Worm (Caenorhabditis elegans) whole organism, young adult: Measurements from ENCODE around the gene F54D1.6.

Experiments used
- B0261.1 ChIP-seq: sonication (generic microtip); optimal IDR thresholded peaks from 2 replicates; lab custom pipeline; 2016; ENCODE audit warnings: mild to moderate bottlenecking, missing genetic modification characterization, moderate library complexity, missing compliant biosample characterization
- C17E4.6 ChIP-seq: fragments of 200-800 bp; sonication (Bioruptor generic); IDR thresholded peaks from 2 replicates; pipeline ENCODE4 v1.3.6; 2022; ENCODE audit warnings: missing genetic modification reagents, missing genetic modification characterization, missing compliant biosample characterization
- F22D6.2 ChIP-seq: sonication (generic microtip); optimal IDR thresholded peaks from 2 replicates; lab custom pipeline; 2016; ENCODE audit warnings: mild to moderate bottlenecking, missing genetic modification characterization, missing compliant biosample characterization
- F37B4.10 ChIP-seq: fragments of 200-800 bp; sonication (Bioruptor generic); IDR thresholded peaks from 2 replicates; pipeline ENCODE4 v1.3.6; 2022; ENCODE audit warnings: missing genetic modification characterization, missing compliant biosample characterization
- K11D2.4 ChIP-seq: fragments of 200-800 bp; sonication (Bioruptor generic); IDR thresholded peaks from 2 replicates; pipeline ENCODE4 v1.3.6; 2022; ENCODE audit warnings: missing genetic modification reagents, missing genetic modification characterization, missing compliant biosample characterization
- Y56A3A.18 ChIP-seq: fragments of 200-800 bp; sonication (Bioruptor generic); IDR thresholded peaks from 2 replicates; pipeline ENCODE4 v1.3.6; 2022; ENCODE audit warnings: missing genetic modification reagents, missing genetic modification characterization, missing compliant biosample characterization
- Y67H2A.10 ChIP-seq: fragments of 200-800 bp; sonication (Bioruptor generic); conservative IDR thresholded peaks from 2 replicates; pipeline ENCODE4 v1.3.6; 2022; ENCODE audit warnings: missing genetic modification reagents, missing genetic modification characterization, missing compliant biosample characterization
- Y79H2A.3 ChIP-seq: fragments of 200-800 bp; sonication (Bioruptor generic); conservative IDR thresholded peaks from 2 replicates; pipeline ENCODE4 v1.3.6; 2022; ENCODE audit warnings: missing genetic modification reagents, missing genetic modification characterization, missing compliant biosample characterization
- ZK185.1 ChIP-seq: sonication (generic microtip); optimal IDR thresholded peaks from 2 replicates; lab custom pipeline; 2016; ENCODE audit warnings: mild to moderate bottlenecking, missing genetic modification characterization, missing compliant biosample characterization; ENCODE audit not compliant: poor library complexity, severe bottlenecking
- aptf-2 ChIP-seq: fragments of 200-800 bp; sonication (Bioruptor generic); conservative IDR thresholded peaks from 2 replicates; pipeline ENCODE4 v1.3.6; 2022; ENCODE audit warnings: missing genetic modification reagents, missing genetic modification characterization, missing compliant biosample characterization
- atf-7 ChIP-seq: sonication (generic microtip); optimal IDR thresholded peaks from 2 replicates; lab custom pipeline; 2017; ENCODE audit warnings: mild to moderate bottlenecking, missing genetic modification characterization, missing compliant biosample characterization
- attf-3 ChIP-seq: fragments of 200-800 bp; sonication (Bioruptor generic); conservative IDR thresholded peaks from 2 replicates; pipeline ENCODE4 v1.3.6; 2022; ENCODE audit warnings: missing genetic modification reagents, missing genetic modification characterization, missing compliant biosample characterization
- bed-1 ChIP-seq: fragments of 200-800 bp; sonication (Bioruptor generic); IDR thresholded peaks from 2 replicates; pipeline ENCODE4 v1.3.6; 2022; ENCODE audit warnings: missing genetic modification reagents, missing genetic modification characterization, missing compliant biosample characterization
- cebp-1 ChIP-seq, 2 experiments: fragments of 200-800 bp in 1 of 2; sonication (Bioruptor generic) in 1 of 2; sonication (generic microtip) in 1 of 2; IDR thresholded peaks in 1 of 2; optimal IDR thresholded peaks in 1 of 2; 2 replicates each; pipeline versions ENCODE4 v1.3.6 to Lab custom; 2017 to 2022; ENCODE audit warnings: missing compliant biosample characterization in 2 of 2, missing genetic modification characterization in 2 of 2, mild to moderate bottlenecking in 1 of 2, missing genetic modification reagents in 1 of 2, moderate library complexity in 1 of 2
- cebp-2 ChIP-seq: fragments of 200-800 bp; sonication (Bioruptor generic); IDR thresholded peaks from 2 replicates; pipeline ENCODE4 v1.3.6; 2022; ENCODE audit warnings: missing genetic modification characterization, missing compliant biosample characterization
- ceh-40 ChIP-seq: fragments of 200-800 bp; sonication (Bioruptor generic); IDR thresholded peaks from 2 replicates; pipeline ENCODE4 v1.3.6; 2022; ENCODE audit warnings: missing genetic modification characterization, missing compliant biosample characterization
- efl-1 ChIP-seq: fragments of 150-350 bp; optimal IDR thresholded peaks from 2 replicates; lab custom pipeline; 2014; ENCODE audit warnings: missing biosample characterization, missing genetic modification reagents, missing genetic modification characterization
- egl-44 ChIP-seq: fragments of 200-800 bp; sonication (Bioruptor generic); IDR thresholded peaks from 2 replicates; pipeline ENCODE4 v1.3.6; 2022; ENCODE audit warnings: missing genetic modification reagents, missing genetic modification characterization, missing compliant biosample characterization
- gei-17 ChIP-seq: fragments of 200-800 bp; sonication (Bioruptor generic); optimal IDR thresholded peaks from 2 replicates; lab custom pipeline; 2018; ENCODE audit warnings: mild to moderate bottlenecking, missing genetic modification characterization, missing compliant biosample characterization
- hlh-12 ChIP-seq: sonication (generic microtip); optimal IDR thresholded peaks from 2 replicates; lab custom pipeline; 2016; ENCODE audit warnings: missing genetic modification characterization, missing compliant biosample characterization
- hmg-20 ChIP-seq: fragments of 200-800 bp; sonication (Bioruptor generic); IDR thresholded peaks from 2 replicates; pipeline ENCODE4 v1.3.6; 2022; ENCODE audit warnings: missing genetic modification reagents, missing genetic modification characterization, missing compliant biosample characterization
- hsf-1 ChIP-seq: fragments of 200-800 bp; sonication (Bioruptor generic); IDR thresholded peaks from 2 replicates; pipeline ENCODE4 v1.3.6; 2022; ENCODE audit warnings: missing genetic modification reagents, missing genetic modification characterization, missing compliant biosample characterization
- lin-40 ChIP-seq: sonication (generic microtip); optimal IDR thresholded peaks from 2 replicates; lab custom pipeline; 2016; ENCODE audit warnings: missing genetic modification characterization, mild to moderate bottlenecking, missing compliant biosample characterization, missing genotype, missing genetic modification reagents
- lsy-27 ChIP-seq: sonication (generic microtip); optimal IDR thresholded peaks from 2 replicates; lab custom pipeline; 2017; ENCODE audit warnings: missing genetic modification characterization, mild to moderate bottlenecking, missing compliant biosample characterization, antibody characterized with exemption, missing genotype, borderline replicate concordance; ENCODE audit not compliant: insufficient read depth
- madf-8 ChIP-seq: fragments of 200-800 bp; sonication (Bioruptor generic); conservative IDR thresholded peaks from 2 replicates; pipeline ENCODE4 v1.3.6; 2022; ENCODE audit warnings: missing genetic modification reagents, missing genetic modification characterization, missing compliant biosample characterization
- mxl-1 ChIP-seq: sonication (generic microtip); optimal IDR thresholded peaks from 2 replicates; lab custom pipeline; 2016; ENCODE audit warnings: missing genetic modification characterization, missing compliant biosample characterization
- nfya-2 ChIP-seq: fragments of 200-800 bp; sonication (Bioruptor generic); IDR thresholded peaks from 2 replicates; pipeline ENCODE4 v1.3.6; 2022; ENCODE audit warnings: missing genetic modification reagents, missing genetic modification characterization, missing compliant biosample characterization
- nhr-27 ChIP-seq: fragments of 200-800 bp; sonication (Bioruptor generic); optimal IDR thresholded peaks from 2 replicates; lab custom pipeline; 2018; ENCODE audit warnings: mild to moderate bottlenecking, missing genetic modification characterization, moderate library complexity, missing compliant biosample characterization
- nhr-80 ChIP-seq: sonication (generic microtip); optimal IDR thresholded peaks from 2 replicates; lab custom pipeline; 2016; ENCODE audit warnings: missing genetic modification characterization, missing compliant biosample characterization
- nhr-90 ChIP-seq: sonication (generic microtip); optimal IDR thresholded peaks from 2 replicates; lab custom pipeline; 2016; ENCODE audit warnings: missing genotype, mild to moderate bottlenecking, missing genetic modification characterization, missing compliant biosample characterization
- pbrm-1 ChIP-seq: fragments of 200-800 bp; sonication (Bioruptor generic); IDR thresholded peaks from 2 replicates; pipeline ENCODE4 v1.3.6; 2022; ENCODE audit warnings: missing genetic modification reagents, missing genetic modification characterization, missing compliant biosample characterization
- pha-4 ChIP-seq: fragments of 150-350 bp; sonication (generic microtip); optimal IDR thresholded peaks from 2 replicates; lab custom pipeline; 2014; ENCODE audit warnings: missing biosample characterization, missing genetic modification reagents, missing genetic modification characterization
- repo-1 ChIP-seq: sonication (generic microtip); optimal IDR thresholded peaks from 2 replicates; lab custom pipeline; 2017; ENCODE audit warnings: mild to moderate bottlenecking, missing genetic modification characterization, missing compliant biosample characterization
- snpc-1.1 ChIP-seq: sonication (generic microtip); optimal IDR thresholded peaks from 2 replicates; lab custom pipeline; 2017; ENCODE audit warnings: missing genetic modification characterization, mild to moderate bottlenecking, missing compliant biosample characterization, antibody characterized with exemption, moderate library complexity, missing genotype, missing genetic modification reagents; ENCODE audit not compliant: insufficient read depth
- somi-1 ChIP-seq: fragments of 200-800 bp; sonication (Bioruptor generic); optimal IDR thresholded peaks from 2 replicates; lab custom pipeline; 2018; ENCODE audit warnings: mild to moderate bottlenecking, missing genetic modification characterization, missing compliant biosample characterization
- tbp1 ChIP-seq: fragments of 200-800 bp; sonication (Bioruptor generic); optimal IDR thresholded peaks from 2 replicates; lab custom pipeline; 2018; ENCODE audit warnings: mild to moderate bottlenecking, missing genetic modification characterization, missing compliant biosample characterization
- unc-130 ChIP-seq: sonication (generic microtip); optimal IDR thresholded peaks from 2 replicates; lab custom pipeline; 2016; ENCODE audit warnings: missing genetic modification reagents, missing genetic modification characterization, missing compliant biosample characterization
- xnd-1 ChIP-seq: sonication (generic microtip); optimal IDR thresholded peaks from 2 replicates; lab custom pipeline; 2016; ENCODE audit warnings: missing genotype, missing genetic modification reagents, missing genetic modification characterization, missing compliant biosample characterization
- zim-3 ChIP-seq: sonication (generic microtip); optimal IDR thresholded peaks from 2 replicates; lab custom pipeline; 2017; ENCODE audit warnings: mild to moderate bottlenecking, missing genetic modification characterization, moderate library complexity, missing compliant biosample characterization
- ztf-18 ChIP-seq: sonication (generic microtip); optimal IDR thresholded peaks from 2 replicates; lab custom pipeline; 2016; ENCODE audit warnings: missing genotype, mild to moderate bottlenecking, missing genetic modification characterization, missing compliant biosample characterization
- ztf-22 ChIP-seq: fragments of 200-800 bp; sonication (Bioruptor generic); optimal IDR thresholded peaks from 2 replicates; lab custom pipeline; 2018; ENCODE audit warnings: mild to moderate bottlenecking, missing genetic modification characterization, moderate library complexity, missing compliant biosample characterization
- ztf-28 ChIP-seq: fragments of 200-800 bp; sonication (Bioruptor generic); IDR thresholded peaks from 2 replicates; pipeline ENCODE4 v1.3.6; 2022; ENCODE audit warnings: missing genetic modification reagents, missing genetic modification characterization, missing compliant biosample characterization

F54D1.6 gene

DNA sequence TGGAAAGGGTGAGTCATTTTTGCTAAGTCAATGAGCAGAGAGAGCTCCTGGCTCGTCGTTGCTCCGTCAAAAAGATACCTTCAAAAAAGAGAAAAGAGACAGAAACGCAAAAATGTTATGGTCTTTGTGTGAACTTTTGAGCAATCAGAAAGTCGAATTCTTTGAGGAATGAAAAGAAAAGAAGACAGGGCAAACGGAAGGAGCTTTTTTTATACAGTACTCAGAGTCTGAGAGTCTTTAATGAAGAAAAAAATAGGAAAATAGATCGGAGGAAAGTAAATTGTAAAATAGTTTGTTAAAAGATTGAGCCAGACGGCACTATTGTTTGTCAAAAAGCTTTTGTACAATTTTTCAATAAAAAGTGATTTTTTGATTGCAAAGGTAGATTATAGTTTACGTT is 18.1 kb upstream of the F54D1.6 start:
- no peak for TF ChIP-seq F22D6.2 (tag; lab: Kevin White, UChicago)
- no peak for TF ChIP-seq atf-7
- TF ChIP-seq madf-8, result no peak
- TF ChIP-seq attf-3, result no peak
- TF ChIP-seq pha-4 (tag; lab: Kevin White, UChicago), result no peak
- no peak for TF ChIP-seq somi-1
- TF ChIP-seq nfya-2 (GFP tag; lab: Robert Waterston, UW), result no peak
- TF ChIP-seq aptf-2 (GFP tag; lab: Robert Waterston, UW), result no peak
- TF ChIP-seq mxl-1 (tag; lab: Kevin White, UChicago), result no peak
- no peak for TF ChIP-seq hmg-20
- no peak for TF ChIP-seq zim-3 (tag; lab: Kevin White, UChicago)
- no peak for TF ChIP-seq tbp1
- TF ChIP-seq repo-1, result no peak

- no peak for TF ChIP-seq bed-1 (GFP tag; lab: Robert Waterston, UW)
- no peak for TF ChIP-seq hsf-1 (GFP tag; lab: Robert Waterston, UW)
- TF ChIP-seq B0261.1 (tag; lab: Kevin White, UChicago), result no peak
- TF ChIP-seq ztf-28 (GFP tag; lab: Robert Waterston, UW), result no peak
- TF ChIP-seq Y56A3A.18 (GFP tag; lab: Robert Waterston, UW), result no peak
- no peak for TF ChIP-seq K11D2.4 (GFP tag; lab: Robert Waterston, UW)
- no peak for TF ChIP-seq ceh-40 (GFP tag; lab: Robert Waterston, UW)
These were observed 16.3 kb upstream of the F54D1.6 start, which contains the start of gene nhr-7 for ce11 chrIV:11271262-11271661. TSS of gene nhr-7 (minus strand) at chrIV:11271362.

- TF ChIP-seq C17E4.6 (GFP tag; lab: Robert Waterston, UW) (no peak), hlh-12 (tag; lab: Kevin White, UChicago) (no peak), tbp1 (no peak), gei-17 (GFP tag; lab: Kevin White, UChicago) (no peak), lsy-27 (tag; lab: Kevin White, UChicago) (no peak), lin-40 (tag; lab: Kevin White, UChicago) (no peak), hmg-20 (no peak), F37B4.10 (no peak), attf-3 (no peak), pha-4 (tag; lab: Kevin White, UChicago) (no peak), mxl-1 (tag; lab: Kevin White, UChicago) (no peak), ztf-18 (tag; lab: Kevin White, UChicago) (no peak), Y79H2A.3 (GFP tag; lab: Robert Waterston, UW) (no peak), somi-1 (no peak), ztf-22 (GFP tag; lab: Kevin White, UChicago) (no peak), ZK185.1 (no peak), efl-1 (GFP tag; lab: Kevin White, UChicago) (no peak), unc-130 (no peak)
These were observed 14.5 kb upstream of the F54D1.6 start, which contains the start of gene gtl-2 for ce11 chrIV:11273151-11273550. TSS of gene gtl-2 (plus strand) at chrIV:11273451.

DNA sequence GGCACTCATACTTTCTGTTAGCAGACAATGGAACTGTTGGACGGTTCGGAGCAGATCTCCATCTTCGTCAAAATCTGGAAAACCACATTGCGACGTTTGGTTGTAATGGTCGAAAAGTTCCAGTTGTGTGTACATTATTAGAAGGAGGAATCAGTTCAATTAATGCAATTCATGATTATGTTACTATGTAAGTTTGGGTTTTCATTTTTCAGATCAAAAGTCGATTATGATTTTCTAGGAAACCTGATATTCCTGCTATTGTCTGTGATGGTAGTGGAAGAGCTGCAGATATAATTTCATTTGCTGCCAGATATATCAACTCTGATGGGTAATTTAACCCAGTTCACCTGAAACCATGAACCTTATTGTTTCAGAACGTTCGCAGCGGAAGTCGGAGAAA is 11.6 kb upstream of the F54D1.6 start:
- TF ChIP-seq snpc-1.1 (tag; lab: Kevin White, UChicago), result no peak
- TF ChIP-seq, all 124 proteins: peak for 0

- TF ChIP-seq hsf-1 (GFP tag; lab: Robert Waterston, UW) (no peak), pbrm-1 (GFP tag; lab: Robert Waterston, UW) (no peak), nhr-27 (no peak), cebp-1 (GFP tag; IDR thresholded peaks at IDR 0.05; lab: Robert Waterston, UW) (0 out of 2 replicates have a peak, but pooled peaks have one; percentile 27), cebp-1 (tag; optimal IDR thresholded peaks at IDR 0.05; lab: Kevin White, UChicago) (no peak), xnd-1 (tag; lab: Kevin White, UChicago) (no peak), cebp-2 (no peak), mxl-1 (tag; lab: Kevin White, UChicago) (no peak), Y67H2A.10 (GFP tag; lab: Robert Waterston, UW) (no peak), somi-1 (no peak), nhr-90 (tag; lab: Kevin White, UChicago) (peak; percentile 50), nhr-80 (tag; lab: Kevin White, UChicago) (peak; percentile 98), egl-44 (GFP tag; lab: Robert Waterston, UW) (0 out of 2 replicates have a peak, but pooled peaks have one; percentile 20), zim-3 (tag; lab: Kevin White, UChicago) (no peak)
These were observed 3.5 kb upstream of the F54D1.6 start for ce11 chrIV:11284102-11284531.
